Worm (Caenorhabditis elegans): Measurements from ENCODE around the gene nra-1.

nra-1 gene

ce11 chrIV:17269042-17269441 is 15.0 kb downstream of the nra-1 start, which contains the start of gene atgp-1:
Gene atgp-1, plus strand, starts transcription at chrIV:17269342.
- no peak for TF ChIP-seq tbx-11 (GFP tag; IDR thresholded peaks at IDR 0.05)
- no peak for TF ChIP-seq ets-7 (tag; optimal IDR thresholded peaks at IDR 0.05)

ce11 chrIV:17268628-17269027 is 15.4 kb downstream of the nra-1 start:
- no peak for TF ChIP-seq ceh-13 (GFP tag; optimal IDR thresholded peaks at IDR 0.05)
- TF ChIP-seq B0310.2 (tag; optimal IDR thresholded peaks at IDR 0.05), result no peak
- peak; percentile 12 for TF ChIP-seq F13C5.2 (tag; optimal IDR thresholded peaks at IDR 0.05)
- TF ChIP-seq hnd-1 (tag; optimal IDR thresholded peaks at IDR 0.05), result no peak
- peak; percentile 49 for TF ChIP-seq hmg-4 (GFP tag; optimal IDR thresholded peaks at IDR 0.05)

- TF ChIP-seq aly-1 (tag; optimal IDR thresholded peaks at IDR 0.05) (no peak), tra-4 (tag; optimal IDR thresholded peaks at IDR 0.05) (no peak), hmbx-1 (tag; optimal IDR thresholded peaks at IDR 0.05) (no peak), B0310.2 (tag; optimal IDR thresholded peaks at IDR 0.05) (no peak), flt-1 (GFP tag; IDR thresholded peaks at IDR 0.05) (no peak), tbx-11 (GFP tag; IDR thresholded peaks at IDR 0.05) (no peak), ceh-13 (GFP tag; optimal IDR thresholded peaks at IDR 0.05) (no peak), hnd-1 (tag; optimal IDR thresholded peaks at IDR 0.05) (no peak), scrt-1 (GFP tag; IDR thresholded peaks at IDR 0.05) (no peak), sea-1 (GFP tag; conservative IDR thresholded peaks at IDR 0.05) (no peak)
Measured at ce11 chrIV:17268069-17268468, 15.9 kb downstream of the nra-1 start.

- TF ChIP-seq ceh-13 (GFP tag; optimal IDR thresholded peaks at IDR 0.05) (no peak), ceh-36 (tag; optimal IDR thresholded peaks at IDR 0.05) (peak; percentile 49), B0310.2 (tag; optimal IDR thresholded peaks at IDR 0.05) (no peak)
Measured at ce11 chrIV:17267304-17267891, 16.6 kb downstream of the nra-1 start.

- no peak for TF ChIP-seq tra-4 (tag; optimal IDR thresholded peaks at IDR 0.05)
- TF ChIP-seq F13C5.2 (tag; optimal IDR thresholded peaks at IDR 0.05), result no peak
- TF ChIP-seq sea-1 (GFP tag; conservative IDR thresholded peaks at IDR 0.05), result no peak
- no peak for TF ChIP-seq aly-1 (tag; optimal IDR thresholded peaks at IDR 0.05)
- no peak for TF ChIP-seq hmbx-1 (tag; optimal IDR thresholded peaks at IDR 0.05)
- no peak for TF ChIP-seq hmg-4 (GFP tag; optimal IDR thresholded peaks at IDR 0.05)
Measured at ce11 chrIV:17265716-17266115, 18.3 kb downstream of the nra-1 start.

- TF ChIP-seq tbx-11 (GFP tag; IDR thresholded peaks at IDR 0.05) (no peak), sea-1 (GFP tag; conservative IDR thresholded peaks at IDR 0.05) (no peak), B0310.2 (tag; optimal IDR thresholded peaks at IDR 0.05) (no peak), F13C5.2 (tag; optimal IDR thresholded peaks at IDR 0.05) (no peak), tra-4 (tag; optimal IDR thresholded peaks at IDR 0.05) (no peak), hmbx-1 (tag; optimal IDR thresholded peaks at IDR 0.05) (no peak), ama-1 (optimal IDR thresholded peaks at IDR 0.05) (no peak), ceh-13 (GFP tag; optimal IDR thresholded peaks at IDR 0.05) (no peak), tbx-37 (GFP tag; conservative IDR thresholded peaks at IDR 0.05) (no peak), ceh-36 (tag; optimal IDR thresholded peaks at IDR 0.05) (no peak)
Measured at ce11 chrIV:17265279-17265678, 18.7 kb downstream of the nra-1 start, which contains the start of gene str-187. Gene str-187, plus strand, starts transcription at chrIV:17265579.

ce11 chrIV:17264714-17265113 is 19.3 kb downstream of the nra-1 start, which contains the start of gene F26D10.13:
Gene F26D10.13, minus strand, starts transcription at chrIV:17264814.
- TF ChIP-seq scrt-1 (GFP tag; IDR thresholded peaks at IDR 0.05) (no peak), tra-4 (tag; optimal IDR thresholded peaks at IDR 0.05) (no peak), hmg-4 (GFP tag; optimal IDR thresholded peaks at IDR 0.05) (no peak), aly-1 (tag; optimal IDR thresholded peaks at IDR 0.05) (no peak), hmbx-1 (tag; optimal IDR thresholded peaks at IDR 0.05) (no peak), ets-7 (tag; optimal IDR thresholded peaks at IDR 0.05) (no peak), ama-1 (optimal IDR thresholded peaks at IDR 0.05) (no peak)

ce11 chrIV:17263714-17264113 is 20.3 kb downstream of the nra-1 start:
- no peak for TF ChIP-seq scrt-1 (GFP tag; IDR thresholded peaks at IDR 0.05)
- no peak for TF ChIP-seq tbx-11 (GFP tag; IDR thresholded peaks at IDR 0.05)
- no peak for TF ChIP-seq tra-4 (tag; optimal IDR thresholded peaks at IDR 0.05)
- TF ChIP-seq hnd-1 (tag; optimal IDR thresholded peaks at IDR 0.05), result no peak
- TF ChIP-seq aly-1 (tag; optimal IDR thresholded peaks at IDR 0.05), result no peak
- no peak for TF ChIP-seq hmbx-1 (tag; optimal IDR thresholded peaks at IDR 0.05)
- TF ChIP-seq ceh-36 (tag; optimal IDR thresholded peaks at IDR 0.05), result no peak
- no peak for TF ChIP-seq ceh-13 (GFP tag; optimal IDR thresholded peaks at IDR 0.05)
- no peak for TF ChIP-seq B0310.2 (tag; optimal IDR thresholded peaks at IDR 0.05)
- no peak for TF ChIP-seq ama-1 (optimal IDR thresholded peaks at IDR 0.05)
- TF ChIP-seq hmg-4 (GFP tag; optimal IDR thresholded peaks at IDR 0.05), result no peak
- TF ChIP-seq F13C5.2 (tag; optimal IDR thresholded peaks at IDR 0.05), result no peak
- TF ChIP-seq tbx-37 (GFP tag; conservative IDR thresholded peaks at IDR 0.05), result no peak

- TF ChIP-seq scrt-1 (GFP tag; IDR thresholded peaks at IDR 0.05) (no peak), aly-1 (tag; optimal IDR thresholded peaks at IDR 0.05) (no peak), flt-1 (GFP tag; IDR thresholded peaks at IDR 0.05) (no peak), ets-7 (tag; optimal IDR thresholded peaks at IDR 0.05) (no peak), pes-1 (GFP tag; IDR thresholded peaks at IDR 0.05) (no peak), ceh-36 (tag; optimal IDR thresholded peaks at IDR 0.05) (no peak), hnd-1 (tag; optimal IDR thresholded peaks at IDR 0.05) (no peak), F13C5.2 (tag; optimal IDR thresholded peaks at IDR 0.05) (no peak), ama-1 (optimal IDR thresholded peaks at IDR 0.05) (no peak), tra-4 (tag; optimal IDR thresholded peaks at IDR 0.05) (no peak), sea-1 (GFP tag; conservative IDR thresholded peaks at IDR 0.05) (no peak), tbx-11 (GFP tag; IDR thresholded peaks at IDR 0.05) (no peak), tbx-37 (GFP tag; conservative IDR thresholded peaks at IDR 0.05) (no peak), ceh-13 (GFP tag; optimal IDR thresholded peaks at IDR 0.05) (no peak), hmbx-1 (tag; optimal IDR thresholded peaks at IDR 0.05) (no peak), B0310.2 (tag; optimal IDR thresholded peaks at IDR 0.05) (no peak), hmg-4 (GFP tag; optimal IDR thresholded peaks at IDR 0.05) (no peak)
Measured at ce11 chrIV:17262385-17262784, 21.6 kb downstream of the nra-1 start, which contains the start of gene ZK550.6. Gene ZK550.6, minus strand, starts transcription at chrIV:17262485.

All from whole organism, early embryonic.